Worm (Caenorhabditis elegans) whole organism, L1 larva: ENCODE results near the gene kin-24.

ENCODE experiments used
- C04F5.9 ChIP-seq: sonication (generic microtip); optimal IDR thresholded peaks from 2 replicates; lab custom pipeline; 2016; ENCODE audit warnings: missing genetic modification characterization, missing compliant biosample characterization
- Y116A8C.19 ChIP-seq: sonication (generic microtip); optimal IDR thresholded peaks from 2 replicates; lab custom pipeline; 2016; ENCODE audit warnings: missing compliant biosample characterization, missing genetic modification characterization, borderline replicate concordance
- alr-1 ChIP-seq: fragments of 200-800 bp; sonication (Bioruptor generic); optimal IDR thresholded peaks from 2 replicates; lab custom pipeline; 2018; ENCODE audit warnings: borderline replicate concordance, mild to moderate bottlenecking, missing genetic modification characterization, missing compliant biosample characterization
- blmp-1 ChIP-seq: fragments of 150-350 bp; optimal IDR thresholded peaks from 2 replicates; lab custom pipeline; 2014; ENCODE audit warnings: missing biosample characterization, missing genetic modification characterization
- ceh-63 ChIP-seq: fragments of 200-800 bp; sonication (Bioruptor generic); optimal IDR thresholded peaks from 2 replicates; lab custom pipeline; 2018; ENCODE audit warnings: mild to moderate bottlenecking, missing genetic modification characterization, missing compliant biosample characterization
- ces-1 ChIP-seq: fragments of 150-350 bp; optimal IDR thresholded peaks from 2 replicates; lab custom pipeline; 2014; ENCODE audit warnings: missing biosample characterization, missing genetic modification reagents, missing genetic modification characterization
- dpl-1 ChIP-seq, 3 experiments: fragments of 150-350 bp in 2 of 3; sonication (generic microtip) in 1 of 3; optimal IDR thresholded peaks; 2 replicates each; lab custom pipeline; 2014 to 2017; ENCODE audit warnings: missing biosample characterization in 3 of 3, missing genetic modification characterization in 3 of 3, missing genetic modification reagents in 3 of 3
- dsc-1 ChIP-seq: sonication (generic microtip); optimal IDR thresholded peaks from 2 replicates; lab custom pipeline; 2016; ENCODE audit warnings: mild to moderate bottlenecking, missing genetic modification characterization, missing compliant biosample characterization
- efl-1 ChIP-seq, 4 experiments: fragments of 150-350 bp; optimal IDR thresholded peaks in 3 of 4; peaks in 1 of 4; 1 replicate in 1 of 4; 2 replicates in 3 of 4; lab custom pipeline; 2014; ENCODE audit warnings: missing biosample characterization in 2 of 4, missing genetic modification characterization in 2 of 4, missing genetic modification reagents in 2 of 4
- elt-2 ChIP-seq: sonication (generic microtip); optimal IDR thresholded peaks from 2 replicates; lab custom pipeline; 2016; ENCODE audit warnings: missing genetic modification characterization, mild to moderate bottlenecking, inconsistent platforms, missing compliant biosample characterization, missing genetic modification reagents
- elt-3 ChIP-seq, 6 experiments: fragments of 150-350 bp in 1 of 6; sonication (generic microtip); optimal IDR thresholded peaks; 2 replicates each; lab custom pipeline; 2017 to 2018; ENCODE audit warnings: missing biosample characterization in 6 of 6, missing genetic modification characterization in 6 of 6, inconsistent platforms in 1 of 6
- ets-5 ChIP-seq: fragments of 200-800 bp; sonication (Bioruptor generic); IDR thresholded peaks from 2 replicates; pipeline ENCODE4 v1.3.6; 2022; ENCODE audit warnings: missing genetic modification characterization, missing compliant biosample characterization
- fkh-4 ChIP-seq: sonication (generic microtip); optimal IDR thresholded peaks from 2 replicates; lab custom pipeline; 2016; ENCODE audit warnings: missing compliant biosample characterization, missing genetic modification characterization, borderline replicate concordance
- fkh-8 ChIP-seq: sonication (generic microtip); optimal IDR thresholded peaks from 2 replicates; lab custom pipeline; 2016; ENCODE audit warnings: mild to moderate bottlenecking, missing genetic modification characterization, missing compliant biosample characterization
- hpl-2 ChIP-seq: fragments of 150-350 bp; optimal IDR thresholded peaks from 2 replicates; lab custom pipeline; 2014; ENCODE audit warnings: missing biosample characterization, missing genetic modification reagents, missing genetic modification characterization
- lin-15B ChIP-seq: fragments of 150-350 bp; sonication (generic microtip); optimal IDR thresholded peaks from 3 replicates; lab custom pipeline; 2014; ENCODE audit warnings: missing biosample characterization, missing genetic modification characterization
- lin-35 ChIP-seq, 2 experiments: fragments of 150-350 bp; optimal IDR thresholded peaks; 2 replicates each; lab custom pipeline; 2014; ENCODE audit warnings: missing biosample characterization in 2 of 2, missing genetic modification characterization in 2 of 2, missing genetic modification reagents in 2 of 2
- lin-39 ChIP-seq: fragments of 150-350 bp; optimal IDR thresholded peaks from 2 replicates; lab custom pipeline; 2014; ENCODE audit warnings: missing biosample characterization, missing genetic modification reagents, missing genetic modification characterization
- lsy-2 ChIP-seq, 2 experiments: fragments of 150-350 bp; optimal IDR thresholded peaks; 2 replicates each; lab custom pipeline; 2014; ENCODE audit warnings: missing biosample characterization in 2 of 2, missing genetic modification characterization in 2 of 2
- mdl-1 ChIP-seq, 2 experiments: fragments of 150-350 bp; optimal IDR thresholded peaks; 2 replicates each; lab custom pipeline; 2014 to 2017; ENCODE audit warnings: missing biosample characterization in 2 of 2, missing genetic modification characterization in 2 of 2, inconsistent platforms in 1 of 2
- nhr-12 ChIP-seq: sonication (generic microtip); optimal IDR thresholded peaks from 2 replicates; lab custom pipeline; 2017; ENCODE audit warnings: missing biosample characterization, missing genetic modification characterization
- nhr-19 ChIP-seq: fragments of 200-800 bp; sonication (Bioruptor generic); conservative IDR thresholded peaks from 2 replicates; pipeline ENCODE4 v1.3.6; 2022; ENCODE audit warnings: missing genetic modification characterization, missing compliant biosample characterization
- nhr-20 ChIP-seq: sonication (generic microtip); optimal IDR thresholded peaks from 2 replicates; lab custom pipeline; 2016; ENCODE audit warnings: mild to moderate bottlenecking, missing genetic modification characterization, missing compliant biosample characterization
- nhr-237 ChIP-seq: fragments of 150-350 bp; optimal IDR thresholded peaks from 2 replicates; lab custom pipeline; 2014; ENCODE audit warnings: missing biosample characterization, missing genetic modification characterization
- nhr-28 ChIP-seq: fragments of 150-350 bp; optimal IDR thresholded peaks from 2 replicates; lab custom pipeline; 2014; ENCODE audit warnings: missing biosample characterization, missing genetic modification characterization
- nhr-47 ChIP-seq: sonication (generic microtip); optimal IDR thresholded peaks from 2 replicates; lab custom pipeline; 2016; ENCODE audit warnings: mild to moderate bottlenecking, missing genetic modification characterization, moderate library complexity, missing compliant biosample characterization
- nhr-76 ChIP-seq: sonication (generic microtip); optimal IDR thresholded peaks from 2 replicates; lab custom pipeline; 2017; ENCODE audit warnings: missing biosample characterization, missing genetic modification characterization
- nhr-77 ChIP-seq: fragments of 150-350 bp; optimal IDR thresholded peaks from 2 replicates; lab custom pipeline; 2014; ENCODE audit warnings: missing biosample characterization, missing genetic modification characterization
- nhr-85 ChIP-seq: sonication (generic microtip); peaks from one replicate; lab custom pipeline; 2016; ENCODE audit warnings: missing genetic modification characterization, inconsistent platforms, missing compliant biosample characterization
- snpc-4 ChIP-seq: fragments of 150-350 bp; optimal IDR thresholded peaks from 2 replicates; lab custom pipeline; 2014; ENCODE audit warnings: missing biosample characterization, missing genetic modification characterization
- sptf-1 ChIP-seq: fragments of 150-350 bp; optimal IDR thresholded peaks from 2 replicates; lab custom pipeline; 2014; ENCODE audit warnings: missing biosample characterization, missing genetic modification characterization
- tbx-2 ChIP-seq: sonication (generic microtip); optimal IDR thresholded peaks from 2 replicates; lab custom pipeline; 2016; ENCODE audit warnings: missing genetic modification characterization, missing compliant biosample characterization
- unc-30 ChIP-seq: sonication (generic microtip); optimal IDR thresholded peaks from 2 replicates; lab custom pipeline; 2017; ENCODE audit warnings: missing biosample characterization, missing genetic modification characterization
- unc-62 ChIP-seq: fragments of 150-350 bp; optimal IDR thresholded peaks from 2 replicates; lab custom pipeline; 2014; ENCODE audit warnings: missing biosample characterization, missing genetic modification reagents, missing genetic modification characterization
- unc-98 ChIP-seq: fragments of 200-800 bp; sonication (Bioruptor generic); IDR thresholded peaks from 2 replicates; pipeline ENCODE4 v1.3.6; 2022; ENCODE audit warnings: missing genetic modification characterization, missing compliant biosample characterization
- xbp-1 ChIP-seq: sonication (generic microtip); optimal IDR thresholded peaks from 2 replicates; lab custom pipeline; 2016; ENCODE audit warnings: missing genetic modification characterization, missing compliant biosample characterization
- ztf-11 ChIP-seq, 2 experiments: sonication (generic microtip); optimal IDR thresholded peaks; 2 replicates each; lab custom pipeline; 2016 to 2017; ENCODE audit warnings: missing genetic modification characterization in 2 of 2, missing biosample characterization in 1 of 2, missing compliant biosample characterization in 1 of 2

The kin-24 gene

DNA sequence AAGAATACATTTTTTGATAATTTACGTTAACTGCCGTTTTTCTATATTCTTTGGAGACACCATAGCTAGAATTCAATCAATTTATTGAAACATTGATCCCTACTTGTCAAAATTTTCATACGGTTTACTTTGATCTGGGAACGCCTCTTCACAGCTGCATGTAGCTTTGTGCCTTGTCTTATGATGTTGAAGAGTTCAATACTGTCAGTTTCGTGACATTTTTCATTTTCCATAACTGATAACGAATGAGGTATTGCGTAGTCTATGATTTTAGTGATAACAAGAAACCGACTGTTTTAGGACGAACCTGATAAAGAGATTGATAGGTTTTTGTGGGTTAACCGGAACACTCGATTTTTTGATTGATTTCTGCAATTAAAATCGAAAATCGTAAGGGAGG, 39.5 kb downstream of the kin-24 start (continued):
- TF ChIP-seq snpc-4 (tag; lab: Kevin White, UChicago) (no peak), nhr-47 (tag; lab: Kevin White, UChicago) (no peak), nhr-77 (no peak), C04F5.9 (no peak), elt-2 (tag; lab: Kevin White, UChicago) (peak; percentile 95), unc-62 (no peak), sptf-1 (tag; lab: Kevin White, UChicago) (no peak), lin-39 (tag; lab: Kevin White, UChicago) (no peak), fkh-8 (tag; lab: Kevin White, UChicago) (no peak), tbx-2 (no peak), nhr-237 (tag; lab: Kevin White, UChicago) (no peak), nhr-20 (tag; lab: Kevin White, UChicago) (peak; percentile 9), nhr-85 (tag; lab: Kevin White, UChicago) (peak; percentile 25), unc-30 (tag; lab: Kevin White, UChicago) (no peak), fkh-4 (tag; lab: Kevin White, UChicago) (no peak), alr-1 (tag; lab: Kevin White, UChicago) (no peak), xbp-1 (tag; lab: Kevin White, UChicago) (no peak), ets-5 (GFP tag; lab: Robert Waterston, UW) (no peak), lin-35 (GFP tag; optimal IDR thresholded peaks at IDR 0.05; lab: Kevin White, UChicago) (peak in 1 of 2 experiments; percentile 49), nhr-76 (no peak), blmp-1 (tag; lab: Kevin White, UChicago) (peak; percentile 16), dpl-1 (GFP tag; optimal IDR thresholded peaks at IDR 0.05; lab: Kevin White, UChicago) (no peak)

DNA sequence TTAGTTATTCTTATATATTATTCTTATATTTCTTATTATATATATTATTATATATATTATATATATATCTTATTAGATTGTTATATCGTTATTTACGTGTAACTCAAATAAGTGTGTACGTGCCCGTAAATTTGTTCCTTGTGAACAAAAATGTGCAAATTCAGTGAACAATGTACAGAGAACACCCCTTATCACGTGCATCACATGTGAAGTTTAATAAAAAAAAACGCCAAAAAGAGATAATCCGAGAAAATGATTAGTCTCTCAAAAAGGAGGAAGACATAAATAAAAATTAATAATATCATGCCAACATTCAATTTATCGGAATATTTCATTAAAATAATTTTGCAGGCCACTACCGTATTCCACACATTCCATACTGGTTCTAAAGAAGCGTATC, 41.2 kb downstream of the kin-24 start:
- no peak for TF ChIP-seq nhr-12 (tag; lab: Kevin White, UChicago)
- peak; percentile 42 for TF ChIP-seq dsc-1 (tag; lab: Kevin White, UChicago)
- 0 out of 2 replicates have a peak, but pooled peaks have one; percentile 9 for TF ChIP-seq nhr-19 (GFP tag; lab: Robert Waterston, UW)
- peak; percentile 40 for TF ChIP-seq elt-2 (tag; lab: Kevin White, UChicago)

DNA sequence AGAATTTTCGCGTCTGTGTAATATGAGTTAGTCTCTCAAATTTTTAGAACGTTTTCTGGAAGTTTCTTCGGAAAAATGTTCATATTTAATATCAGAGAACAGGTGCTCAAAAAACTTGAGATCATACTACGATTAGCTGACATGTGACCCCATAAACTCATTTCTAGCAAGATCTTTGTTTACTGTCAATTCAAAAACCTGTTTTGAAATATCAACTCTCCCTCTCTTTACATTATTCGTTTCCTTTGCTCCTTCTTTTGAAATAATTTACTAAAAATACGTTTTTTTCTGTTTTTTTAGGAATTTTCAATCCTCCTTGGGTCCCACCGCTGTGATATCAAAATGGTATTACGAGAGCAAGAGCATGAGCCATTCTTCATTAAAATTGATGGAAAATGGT, 41.8 kb downstream of the kin-24 start, which contains the start of gene fat-4:
Gene fat-4, plus strand, starts transcription at position 301 of the 400 bp plus-strand sequence.
- no peak for TF ChIP-seq Y116A8C.19 (tag; lab: Kevin White, UChicago)
- TF ChIP-seq fkh-8 (tag; lab: Kevin White, UChicago), result no peak
- TF ChIP-seq lsy-2 (tag; optimal IDR thresholded peaks at IDR 0.05; lab: Kevin White, UChicago), result no peak
- no peak for TF ChIP-seq ceh-63
- TF ChIP-seq hpl-2 (GFP tag; lab: Kevin White, UChicago), result no peak
- TF ChIP-seq mdl-1 (tag; optimal IDR thresholded peaks at IDR 0.05; lab: Kevin White, UChicago), result no peak
- TF ChIP-seq efl-1 (optimal IDR thresholded peaks at IDR 0.05; lab: Kevin White, UChicago), result no peak
- TF ChIP-seq efl-1 (GFP tag; optimal IDR thresholded peaks at IDR 0.05 in 1 of 2; lab: Kevin White, UChicago), result no peak
- no peak for TF ChIP-seq ztf-11 (tag; optimal IDR thresholded peaks at IDR 0.05; lab: Kevin White, UChicago)
- TF ChIP-seq nhr-76, result no peak
- no peak for TF ChIP-seq nhr-28
- no peak for TF ChIP-seq fkh-4 (tag; lab: Kevin White, UChicago)
- no peak for TF ChIP-seq unc-98 (GFP tag; lab: Robert Waterston, UW)
- no peak for TF ChIP-seq lin-15B
- no peak for TF ChIP-seq nhr-12 (tag; lab: Kevin White, UChicago)
- TF ChIP-seq elt-3 (tag; optimal IDR thresholded peaks at IDR 0.05; lab: Kevin White, UChicago), result no peak
- TF ChIP-seq dpl-1 (GFP tag; optimal IDR thresholded peaks at IDR 0.05; lab: Kevin White, UChicago), result no peak
- no peak for TF ChIP-seq ces-1 (GFP tag; lab: Kevin White, UChicago)
